Worm (Caenorhabditis elegans) whole organism, L4 larva: Measurements from ENCODE around the gene pro-2.

Source experiments
- F10B5.3 ChIP-seq: sonication (generic microtip); optimal IDR thresholded peaks from 2 replicates; lab custom pipeline; 2016; ENCODE audit warnings: mild to moderate bottlenecking, missing genetic modification characterization, missing compliant biosample characterization
- F26F4.8 ChIP-seq: fragments of 200-800 bp; sonication (Bioruptor generic); conservative IDR thresholded peaks from 2 replicates; pipeline ENCODE4 v1.3.6; 2022; ENCODE audit warnings: missing genetic modification characterization, missing compliant biosample characterization
- F37D6.2 ChIP-seq: sonication (generic microtip); optimal IDR thresholded peaks from 2 replicates; lab custom pipeline; 2016; ENCODE audit warnings: mild to moderate bottlenecking, missing genetic modification characterization, missing compliant biosample characterization
- F44E2.7 ChIP-seq: fragments of 200-800 bp; sonication (Bioruptor generic); IDR thresholded peaks from 2 replicates; pipeline ENCODE4 v2.1.2; 2022; ENCODE audit warnings: missing genetic modification characterization, missing compliant biosample characterization
- R02D3.7 ChIP-seq: fragments of 150-350 bp; sonication (generic microtip); optimal IDR thresholded peaks from 3 replicates; lab custom pipeline; 2014; ENCODE audit warnings: missing biosample characterization, missing genetic modification characterization
- T26A8.4 ChIP-seq: fragments of 200-800 bp; sonication (Bioruptor generic); IDR thresholded peaks from 2 replicates; pipeline ENCODE4 v1.3.6; 2022; ENCODE audit warnings: missing genetic modification characterization, missing compliant biosample characterization
- Y105C5A.15 ChIP-seq: fragments of 200-800 bp; sonication (Bioruptor generic); IDR thresholded peaks from 2 replicates; pipeline ENCODE4 v1.3.6; 2022; ENCODE audit warnings: missing genetic modification characterization, missing compliant biosample characterization
- ZK546.5 ChIP-seq, 2 experiments: sonication (generic microtip); optimal IDR thresholded peaks; 2 replicates each; lab custom pipeline; 2017; ENCODE audit warnings: missing biosample characterization in 2 of 2, missing genetic modification characterization in 2 of 2
- aha-1 ChIP-seq: fragments of 150-350 bp; peaks from one replicate; lab custom pipeline; 2014; ENCODE audit warnings: missing biosample characterization, missing genetic modification characterization
- ama-1 ChIP-seq: fragments of 150-350 bp; optimal IDR thresholded peaks from 2 replicates; lab custom pipeline; 2014; ENCODE audit warnings: inconsistent platforms, mixed read lengths
- attf-4 ChIP-seq: sonication (generic microtip); optimal IDR thresholded peaks from 3 replicates; lab custom pipeline; 2017; ENCODE audit warnings: missing biosample characterization, missing genetic modification characterization
- ceh-28 ChIP-seq: fragments of 150-350 bp; optimal IDR thresholded peaks from 2 replicates; lab custom pipeline; 2014; ENCODE audit warnings: missing biosample characterization, missing genetic modification reagents, missing genetic modification characterization
- ceh-44 ChIP-seq: fragments of 200-800 bp; sonication (Bioruptor generic); IDR thresholded peaks from 2 replicates; pipeline ENCODE4 v1.3.6; 2022; ENCODE audit warnings: missing genetic modification reagents, missing genetic modification characterization, missing compliant biosample characterization
- ces-1 ChIP-seq: fragments of 150-350 bp; sonication (generic microtip); optimal IDR thresholded peaks from 4 replicates; lab custom pipeline; 2014; ENCODE audit warnings: missing biosample characterization, missing genetic modification reagents, missing genetic modification characterization
- daf-12 ChIP-seq: fragments of 150-350 bp; optimal IDR thresholded peaks from 2 replicates; lab custom pipeline; 2014; ENCODE audit warnings: missing biosample characterization, missing genetic modification reagents, missing genetic modification characterization
- daf-16 ChIP-seq, 3 experiments: sonication (generic microtip); optimal IDR thresholded peaks; 2 replicates each; lab custom pipeline; 2016 to 2017; ENCODE audit warnings: missing genetic modification characterization in 3 of 3, missing genetic modification reagents in 3 of 3, mild to moderate bottlenecking in 2 of 3, missing compliant biosample characterization in 2 of 3, missing biosample characterization in 1 of 3, moderate library complexity in 1 of 3
- daf-8 ChIP-seq: fragments of 200-800 bp; sonication (Bioruptor generic); IDR thresholded peaks from 2 replicates; pipeline ENCODE4 v1.3.6; 2022; ENCODE audit warnings: missing genetic modification characterization, missing compliant biosample characterization
- dmd-6 ChIP-seq: fragments of 200-800 bp; sonication (Bioruptor generic); IDR thresholded peaks from 2 replicates; pipeline ENCODE4 v1.3.6; 2022; ENCODE audit warnings: missing genetic modification reagents, missing genetic modification characterization, missing compliant biosample characterization
- dmd-9 ChIP-seq: fragments of 200-800 bp; sonication (Bioruptor generic); IDR thresholded peaks from 2 replicates; pipeline ENCODE4 v1.3.6; 2022; ENCODE audit warnings: missing genetic modification reagents, missing genetic modification characterization, missing compliant biosample characterization
- egl-43 ChIP-seq: fragments of 200-800 bp; sonication (Bioruptor generic); IDR thresholded peaks from 2 replicates; pipeline ENCODE4 v1.3.6; 2022; ENCODE audit warnings: missing genetic modification reagents, missing genetic modification characterization, missing compliant biosample characterization
- fos-1 ChIP-seq: fragments of 150-350 bp; optimal IDR thresholded peaks from 2 replicates; lab custom pipeline; 2014; ENCODE audit warnings: missing biosample characterization, missing genetic modification characterization
- gei-8 ChIP-seq: fragments of 200-800 bp; sonication (Bioruptor generic); optimal IDR thresholded peaks from 2 replicates; lab custom pipeline; 2018; ENCODE audit warnings: mild to moderate bottlenecking, missing genetic modification characterization, missing compliant biosample characterization
- hmg-1.1 ChIP-seq: fragments of 200-800 bp; sonication (Bioruptor generic); IDR thresholded peaks from 2 replicates; pipeline ENCODE4 v1.3.6; 2022; ENCODE audit warnings: missing genetic modification reagents, missing genetic modification characterization, missing compliant biosample characterization
- jun-1 ChIP-seq: fragments of 150-350 bp; optimal IDR thresholded peaks from 2 replicates; lab custom pipeline; 2014; ENCODE audit warnings: missing biosample characterization, missing genetic modification reagents, missing genetic modification characterization
- lin-13 ChIP-seq: fragments of 150-350 bp; optimal IDR thresholded peaks from 2 replicates; lab custom pipeline; 2014; ENCODE audit warnings: missing biosample characterization, missing genetic modification reagents, missing genetic modification characterization
- lir-3 ChIP-seq: sonication (generic microtip); optimal IDR thresholded peaks from 2 replicates; lab custom pipeline; 2016; ENCODE audit warnings: mild to moderate bottlenecking, missing genetic modification characterization, missing compliant biosample characterization
- lsy-2 ChIP-seq, 2 experiments: fragments of 150-350 bp in 1 of 2; sonication (generic microtip) in 1 of 2; optimal IDR thresholded peaks; 2 replicates each; lab custom pipeline; 2014 to 2017; ENCODE audit warnings: missing biosample characterization in 2 of 2, missing genetic modification characterization in 2 of 2
- madf-5 ChIP-seq, 2 experiments: fragments of 200-800 bp; sonication (Bioruptor generic); IDR thresholded peaks; 2 replicates each; pipeline ENCODE4 v1.3.6; 2022; ENCODE audit warnings: missing compliant biosample characterization in 2 of 2, missing genetic modification characterization in 2 of 2
- madf-9 ChIP-seq: fragments of 200-800 bp; sonication (Bioruptor generic); conservative IDR thresholded peaks from 2 replicates; pipeline ENCODE4 v1.3.6; 2022; ENCODE audit warnings: missing genetic modification reagents, missing genetic modification characterization, missing compliant biosample characterization
- mdl-1 ChIP-seq, 2 experiments: fragments of 150-350 bp in 1 of 2; sonication (generic microtip) in 1 of 2; optimal IDR thresholded peaks; 2 replicates each; lab custom pipeline; 2014 to 2017; ENCODE audit warnings: missing biosample characterization in 2 of 2, missing genetic modification characterization in 2 of 2
- mes-2 ChIP-seq: sonication (generic microtip); optimal IDR thresholded peaks from 2 replicates; lab custom pipeline; 2016; ENCODE audit warnings: missing genotype, mild to moderate bottlenecking, missing genetic modification characterization, missing compliant biosample characterization; ENCODE audit not compliant: poor library complexity, severe bottlenecking
- mxl-2 ChIP-seq: fragments of 200-800 bp; sonication (Bioruptor generic); conservative IDR thresholded peaks from 2 replicates; pipeline ENCODE4 v1.3.6; 2022; ENCODE audit warnings: missing genetic modification reagents, missing genetic modification characterization, missing compliant biosample characterization
- nhr-10 ChIP-seq: fragments of 150-350 bp; optimal IDR thresholded peaks from 2 replicates; lab custom pipeline; 2014; ENCODE audit warnings: missing biosample characterization, missing genetic modification characterization
- nhr-102 ChIP-seq: sonication (generic microtip); optimal IDR thresholded peaks from 2 replicates; lab custom pipeline; 2016; ENCODE audit warnings: mild to moderate bottlenecking, missing genetic modification characterization, moderate library complexity, missing compliant biosample characterization
- nhr-11 ChIP-seq: fragments of 150-350 bp; optimal IDR thresholded peaks from 2 replicates; lab custom pipeline; 2014; ENCODE audit warnings: missing biosample characterization, missing genetic modification characterization
- nhr-25 ChIP-seq: sonication (generic microtip); optimal IDR thresholded peaks from 2 replicates; lab custom pipeline; 2017; ENCODE audit warnings: missing genetic modification characterization, mild to moderate bottlenecking, missing compliant biosample characterization, antibody characterized with exemption, moderate library complexity, borderline replicate concordance; ENCODE audit not compliant: insufficient read depth
- nhr-28 ChIP-seq: fragments of 150-350 bp; optimal IDR thresholded peaks from 2 replicates; lab custom pipeline; 2014; ENCODE audit warnings: missing biosample characterization, missing genetic modification characterization
- nhr-41 ChIP-seq: fragments of 200-800 bp; sonication (Bioruptor generic); IDR thresholded peaks from 2 replicates; pipeline ENCODE4 v1.3.6; 2022; ENCODE audit warnings: missing genetic modification reagents, missing genetic modification characterization, missing compliant biosample characterization
- nhr-42 ChIP-seq: fragments of 200-800 bp; sonication (Bioruptor generic); IDR thresholded peaks from 2 replicates; pipeline ENCODE4 v1.3.6; 2022; ENCODE audit warnings: missing genetic modification characterization, missing compliant biosample characterization
- nhr-6 ChIP-seq: fragments of 150-350 bp; optimal IDR thresholded peaks from 2 replicates; lab custom pipeline; 2014; ENCODE audit warnings: missing biosample characterization, missing genetic modification characterization
- nhr-76 ChIP-seq: fragments of 150-350 bp; optimal IDR thresholded peaks from 2 replicates; lab custom pipeline; 2014; ENCODE audit warnings: missing biosample characterization, missing genetic modification characterization
- nhr-77 ChIP-seq: fragments of 150-350 bp; optimal IDR thresholded peaks from 2 replicates; lab custom pipeline; 2014; ENCODE audit warnings: missing biosample characterization, missing genetic modification characterization
- rbr-2 ChIP-seq: sonication (generic microtip); optimal IDR thresholded peaks from 2 replicates; lab custom pipeline; 2016; ENCODE audit warnings: missing genotype, missing genetic modification characterization, missing compliant biosample characterization
- saeg-2 ChIP-seq: fragments of 200-800 bp; sonication (Bioruptor generic); IDR thresholded peaks from 2 replicates; pipeline ENCODE4 v1.3.6; 2022; ENCODE audit warnings: missing genetic modification reagents, missing genetic modification characterization, missing compliant biosample characterization
- sdz-12 ChIP-seq: fragments of 200-800 bp; sonication (Bioruptor generic); optimal IDR thresholded peaks from 2 replicates; lab custom pipeline; 2018; ENCODE audit warnings: mild to moderate bottlenecking, missing genetic modification characterization, missing compliant biosample characterization
- spr-1 ChIP-seq: sonication (generic microtip); optimal IDR thresholded peaks from 2 replicates; lab custom pipeline; 2016; ENCODE audit warnings: mild to moderate bottlenecking, missing genetic modification characterization, missing compliant biosample characterization
- spr-3 ChIP-seq: fragments of 200-800 bp; sonication (Bioruptor generic); optimal IDR thresholded peaks from 2 replicates; lab custom pipeline; 2018; ENCODE audit warnings: mild to moderate bottlenecking, missing genetic modification characterization, missing compliant biosample characterization
- tra-1 ChIP-seq: fragments of 200-800 bp; sonication (Bioruptor generic); IDR thresholded peaks from 2 replicates; pipeline ENCODE4 v1.3.6; 2022; ENCODE audit warnings: missing genetic modification reagents, missing genetic modification characterization, missing compliant biosample characterization
- unc-130 ChIP-seq: sonication (generic microtip); optimal IDR thresholded peaks from 2 replicates; lab custom pipeline; 2016; ENCODE audit warnings: missing genetic modification reagents, missing genetic modification characterization, missing compliant biosample characterization
- zfp-2 ChIP-seq: sonication (generic microtip); optimal IDR thresholded peaks from 2 replicates; lab custom pipeline; 2016; ENCODE audit warnings: mild to moderate bottlenecking, missing genetic modification characterization, missing compliant biosample characterization
- zip-2 ChIP-seq: fragments of 150-350 bp; optimal IDR thresholded peaks from 2 replicates; lab custom pipeline; 2014; ENCODE audit warnings: missing biosample characterization, missing genetic modification characterization
- ztf-11 ChIP-seq: fragments of 150-350 bp; optimal IDR thresholded peaks from 2 replicates; lab custom pipeline; 2014; ENCODE audit warnings: missing biosample characterization, missing genetic modification characterization
- ztf-7 ChIP-seq: fragments of 150-350 bp; optimal IDR thresholded peaks from 2 replicates; lab custom pipeline; 2014; ENCODE audit warnings: missing biosample characterization, missing genetic modification characterization

The pro-2 gene

DNA sequence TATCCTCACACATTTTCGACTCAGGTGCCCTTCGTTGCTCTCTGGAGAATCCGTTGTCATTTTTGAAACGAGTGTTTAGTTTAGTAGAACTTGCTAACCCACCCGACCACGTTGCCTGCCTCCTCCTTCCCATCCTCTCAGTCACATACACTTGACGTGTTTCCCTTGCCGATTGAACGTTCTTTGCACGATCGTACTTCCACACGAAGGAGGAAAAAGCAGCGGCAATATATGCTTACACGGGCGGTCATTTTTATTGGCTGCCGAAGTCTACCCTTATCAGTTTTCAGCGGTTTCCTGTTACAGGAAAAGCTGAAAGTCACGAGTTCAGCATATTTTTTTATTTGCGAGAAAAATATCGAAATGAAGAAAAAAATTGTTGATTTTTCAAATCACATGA, 44.9 kb upstream of the pro-2 start (continued):
- peak; percentile 51 for TF ChIP-seq mes-2
- TF ChIP-seq fos-1: no peak
- no peak for TF ChIP-seq ztf-11 (tag; lab: Kevin White, UChicago)
- no peak for TF ChIP-seq dmd-9 (GFP tag; lab: Robert Waterston, UW)
- no peak for TF ChIP-seq rbr-2 (tag; lab: Kevin White, UChicago)
- TF ChIP-seq dmd-6: peak; percentile 93
- no peak for TF ChIP-seq ZK546.5 (tag; optimal IDR thresholded peaks at IDR 0.05; lab: Kevin White, UChicago)
- TF ChIP-seq hmg-1.1: no peak
- TF ChIP-seq mxl-2 (GFP tag; lab: Robert Waterston, UW): peak; percentile 85
- TF ChIP-seq daf-16 (GFP tag; optimal IDR thresholded peaks at IDR 0.05; lab: Kevin White, UChicago): peak in 1 of 2 experiments; percentile 34
- TF ChIP-seq daf-16 (tag; optimal IDR thresholded peaks at IDR 0.05; lab: Kevin White, UChicago): peak; percentile 89
- TF ChIP-seq tra-1 (GFP tag; lab: Robert Waterston, UW): peak; percentile 87
- peak; percentile 17 for TF ChIP-seq zip-2
- TF ChIP-seq ces-1 (GFP tag; lab: Kevin White, UChicago): no peak
- TF ChIP-seq nhr-10: no peak
- TF ChIP-seq aha-1 (tag; lab: Kevin White, UChicago): peak; percentile 98
- TF ChIP-seq daf-12 (tag; lab: Kevin White, UChicago): no peak
- TF ChIP-seq nhr-41 (GFP tag; lab: Robert Waterston, UW): no peak
- TF ChIP-seq daf-8 (GFP tag; lab: Robert Waterston, UW): no peak
- no peak for TF ChIP-seq ceh-28 (tag; lab: Kevin White, UChicago)
- TF ChIP-seq F10B5.3: no peak
- TF ChIP-seq F37D6.2: no peak
- no peak for TF ChIP-seq nhr-42
- TF ChIP-seq nhr-11: no peak
- no peak for TF ChIP-seq nhr-6 (tag; lab: Kevin White, UChicago)
- no peak for TF ChIP-seq spr-1 (tag; lab: Kevin White, UChicago)
- TF ChIP-seq R02D3.7 (tag; lab: Kevin White, UChicago): no peak
- no peak for TF ChIP-seq madf-5 (GFP tag; IDR thresholded peaks at IDR 0.05; lab: Robert Waterston, UW)
- no peak for TF ChIP-seq unc-130 (GFP tag; lab: Kevin White, UChicago)
- TF ChIP-seq F44E2.7: no peak
- no peak for TF ChIP-seq nhr-76 (tag; lab: Kevin White, UChicago)
- TF ChIP-seq nhr-102 (tag; lab: Kevin White, UChicago): peak; percentile 53
- TF ChIP-seq Y105C5A.15 (GFP tag; lab: Robert Waterston, UW): no peak
- no peak for TF ChIP-seq sdz-12
- TF ChIP-seq nhr-77 (tag; lab: Kevin White, UChicago): peak; percentile 75
- TF ChIP-seq F26F4.8 (GFP tag; lab: Robert Waterston, UW): no peak
- TF ChIP-seq jun-1 (tag; lab: Kevin White, UChicago): no peak
- no peak for TF ChIP-seq lin-13 (GFP tag; lab: Kevin White, UChicago)
- TF ChIP-seq lir-3 (tag; lab: Kevin White, UChicago): no peak
- TF ChIP-seq nhr-28: peak; percentile 88
- no peak for TF ChIP-seq egl-43 (GFP tag; lab: Robert Waterston, UW)
- TF ChIP-seq ztf-7 (tag; lab: Kevin White, UChicago): no peak
- TF ChIP-seq madf-9 (GFP tag; lab: Robert Waterston, UW): 0 out of 2 replicates have a peak, but pooled peaks have one; percentile 15
- TF ChIP-seq ama-1 (lab: Kevin White, UChicago): peak; percentile 56
- peak in 1 of 2 experiments; percentile 48 for TF ChIP-seq lsy-2 (tag; optimal IDR thresholded peaks at IDR 0.05; lab: Kevin White, UChicago)
- no peak for TF ChIP-seq zfp-2 (tag; lab: Kevin White, UChicago)
- TF ChIP-seq spr-3: no peak
- no peak for TF ChIP-seq attf-4 (tag; lab: Kevin White, UChicago)
- no peak for TF ChIP-seq nhr-25 (tag; lab: Kevin White, UChicago)
- TF ChIP-seq gei-8: peak; percentile 41
- TF ChIP-seq T26A8.4 (GFP tag; lab: Robert Waterston, UW): peak; percentile 67
- no peak for TF ChIP-seq saeg-2 (GFP tag; lab: Robert Waterston, UW)
- no peak for TF ChIP-seq ceh-44 (GFP tag; lab: Robert Waterston, UW)
- peak in 1 of 2 experiments; percentile 69 for TF ChIP-seq mdl-1 (tag; optimal IDR thresholded peaks at IDR 0.05; lab: Kevin White, UChicago)
